Worm (Caenorhabditis elegans): Measurements from ENCODE around the gene gsr-1.
A peak's percentile ranks its signal among the peaks of the same experiment; 100 is the strongest.

The gsr-1 gene

DNA sequence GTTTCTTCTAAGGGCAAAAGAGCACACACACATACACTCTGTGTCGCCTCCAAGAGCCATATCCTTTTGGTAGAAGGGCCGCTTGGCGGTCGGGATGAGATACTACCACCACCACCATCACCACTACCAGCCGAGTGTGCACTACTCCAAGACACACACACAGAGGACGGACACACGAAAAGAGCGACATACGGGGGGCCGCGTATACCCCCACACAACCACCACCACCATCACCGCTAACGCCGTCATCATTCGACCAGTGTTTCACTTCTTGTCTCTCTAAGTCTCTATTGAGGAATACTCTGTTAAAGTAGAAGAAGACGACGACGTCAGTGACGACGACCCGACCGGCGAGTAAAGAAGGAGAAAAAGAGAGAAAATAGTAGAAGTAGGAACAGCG is 30.1 kb upstream of the gsr-1 start (continued):
- TF ChIP-seq lin-11 (tag; optimal IDR thresholded peaks at IDR 0.05) (peak; percentile 45), pqm-1 (tag; optimal IDR thresholded peaks at IDR 0.05) (no peak), ahr-1 (tag; optimal IDR thresholded peaks at IDR 0.05) (no peak), lim-6 (tag; optimal IDR thresholded peaks at IDR 0.05) (no peak), ceh-19 (GFP tag; optimal IDR thresholded peaks at IDR 0.05) (no peak), fax-1 (tag; optimal IDR thresholded peaks at IDR 0.05) (no peak), ttx-3 (tag; optimal IDR thresholded peaks at IDR 0.05) (no peak), rnt-1 (tag; optimal IDR thresholded peaks at IDR 0.05) (no peak), F13H6.1 (tag; optimal IDR thresholded peaks at IDR 0.05) (no peak), nhr-11 (tag; optimal IDR thresholded peaks at IDR 0.05) (no peak), dmd-4 (tag; optimal IDR thresholded peaks at IDR 0.05; ENCODE audit: borderline replicate concordance) (peak; percentile 54), ceh-14 (tag; optimal IDR thresholded peaks at IDR 0.05) (peak; percentile 22), pag-3 (tag; optimal IDR thresholded peaks at IDR 0.05; ENCODE audit: borderline replicate concordance) (no peak), ceh-48 (tag; optimal IDR thresholded peaks at IDR 0.05) (no peak), C08G9.2 (tag; optimal IDR thresholded peaks at IDR 0.05) (no peak), ets-4 (tag; optimal IDR thresholded peaks at IDR 0.05) (no peak), tbx-2 (tag; optimal IDR thresholded peaks at IDR 0.05) (peak; percentile 61), Y22D7AL.16 (tag; optimal IDR thresholded peaks at IDR 0.05) (no peak), unc-42 (tag; optimal IDR thresholded peaks at IDR 0.05) (no peak), hlh-6 (tag; optimal IDR thresholded peaks at IDR 0.05) (peak; percentile 41), ceh-30 (tag; optimal IDR thresholded peaks at IDR 0.05) (no peak), zip-5 (tag; optimal IDR thresholded peaks at IDR 0.05) (no peak), K02D7.2 (tag; optimal IDR thresholded peaks at IDR 0.05) (no peak), madf-2 (tag; optimal IDR thresholded peaks at IDR 0.05) (no peak)

ce11 chrIII:3621211-3621897 is 29.4 kb upstream of the gsr-1 start:
- TF ChIP-seq ceh-14 (tag; optimal IDR thresholded peaks at IDR 0.05), result no peak
- TF ChIP-seq ceh-2 (tag; optimal IDR thresholded peaks at IDR 0.05), result no peak
- TF ChIP-seq lim-6 (tag; optimal IDR thresholded peaks at IDR 0.05), result no peak
- no peak for TF ChIP-seq ceh-6 (GFP tag; optimal IDR thresholded peaks at IDR 0.05)
- no peak for TF ChIP-seq pha-2 (tag; optimal IDR thresholded peaks at IDR 0.05)
- TF ChIP-seq che-1 (tag; optimal IDR thresholded peaks at IDR 0.05), result no peak
- no peak for TF ChIP-seq pag-3 (tag; optimal IDR thresholded peaks at IDR 0.05; ENCODE audit: borderline replicate concordance)
- no peak for TF ChIP-seq ceh-45 (GFP tag; IDR thresholded peaks at IDR 0.05)
- TF ChIP-seq tbx-2 (tag; optimal IDR thresholded peaks at IDR 0.05), result no peak
- TF ChIP-seq dve-1 (tag; optimal IDR thresholded peaks at IDR 0.05), result no peak

DNA sequence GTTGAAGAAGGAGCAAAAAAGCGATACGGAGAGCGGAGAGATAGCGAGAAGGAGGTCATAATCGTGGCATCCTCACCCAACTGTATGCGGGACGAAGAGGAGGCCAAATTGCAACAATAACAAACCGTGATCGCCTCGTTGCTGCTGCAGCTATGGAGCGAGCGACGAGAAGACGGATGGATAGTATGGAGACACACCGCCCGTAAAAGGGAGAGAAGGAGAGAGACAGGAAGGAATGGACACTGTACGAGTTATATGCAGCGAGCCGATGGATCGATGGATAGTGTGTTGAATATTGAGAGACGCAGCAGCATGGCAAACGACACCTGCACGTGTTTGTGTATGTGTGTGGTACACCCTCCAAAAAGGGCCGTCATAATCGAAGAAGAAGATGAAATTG is 26.9 kb upstream of the gsr-1 start:
- TF ChIP-seq tbx-2 (tag; optimal IDR thresholded peaks at IDR 0.05), result peak; percentile 45
- TF ChIP-seq ama-1 (optimal IDR thresholded peaks at IDR 0.05), result no peak
- TF ChIP-seq pag-3 (tag; optimal IDR thresholded peaks at IDR 0.05; ENCODE audit: borderline replicate concordance), result no peak
- TF ChIP-seq ceh-34 (tag; optimal IDR thresholded peaks at IDR 0.05), result peak; percentile 39
- TF ChIP-seq sdc-2 (tag; optimal IDR thresholded peaks at IDR 0.05), result peak; percentile 68
- TF ChIP-seq hlh-30 (tag; optimal IDR thresholded peaks at IDR 0.05; ENCODE audit: insufficient read depth), result peak; percentile 80
- peak; percentile 61 for TF ChIP-seq ceh-31 (tag; optimal IDR thresholded peaks at IDR 0.05)
- no peak for TF ChIP-seq fkh-6 (tag; optimal IDR thresholded peaks at IDR 0.05)
- TF ChIP-seq nfya-1 (tag; optimal IDR thresholded peaks at IDR 0.05), result peak; percentile 35
- no peak for TF ChIP-seq T23F11.4 (GFP tag; optimal IDR thresholded peaks at IDR 0.05)
- no peak for TF ChIP-seq ceh-30 (tag; optimal IDR thresholded peaks at IDR 0.05)
- TF ChIP-seq eyg-1 (tag; optimal IDR thresholded peaks at IDR 0.05), result no peak
- TF ChIP-seq sox-4 (tag; optimal IDR thresholded peaks at IDR 0.05), result no peak
- TF ChIP-seq gmeb-2 (tag; optimal IDR thresholded peaks at IDR 0.05), result no peak
- TF ChIP-seq ref-2 (tag; optimal IDR thresholded peaks at IDR 0.05), result peak; percentile 34
- peak; percentile 61 for TF ChIP-seq elt-2 (tag; optimal IDR thresholded peaks at IDR 0.05)
- peak; percentile 45 for TF ChIP-seq C08G9.2 (tag; optimal IDR thresholded peaks at IDR 0.05)
- no peak for TF ChIP-seq sox-2 (GFP tag; IDR thresholded peaks at IDR 0.05)
- TF ChIP-seq nhr-232 (tag; optimal IDR thresholded peaks at IDR 0.05), result peak; percentile 31
- peak; percentile 25 for TF ChIP-seq ceh-2 (tag; optimal IDR thresholded peaks at IDR 0.05)
- no peak for TF ChIP-seq unc-42 (tag; optimal IDR thresholded peaks at IDR 0.05)
- no peak for TF ChIP-seq ceh-45 (GFP tag; IDR thresholded peaks at IDR 0.05)
- TF ChIP-seq ceh-24 (tag; optimal IDR thresholded peaks at IDR 0.05), result no peak
- no peak for TF ChIP-seq elt-4 (tag; optimal IDR thresholded peaks at IDR 0.05)
- no peak for TF ChIP-seq ets-4 (tag; optimal IDR thresholded peaks at IDR 0.05)
- no peak for TF ChIP-seq fkh-10 (GFP tag; optimal IDR thresholded peaks at IDR 0.05)
- no peak for TF ChIP-seq Y22D7AL.16 (tag; optimal IDR thresholded peaks at IDR 0.05)
